Worm (Caenorhabditis elegans): ENCODE data around the gene R01B10.3.

ce11 chrV:6044853-6045594 lies at the start of gene R01B10.3:
- TF ChIP-seq zag-1 (tag; optimal IDR thresholded peaks at IDR 0.05) (no peak), unc-39 (tag; optimal IDR thresholded peaks at IDR 0.05) (no peak), ztf-11 (tag; optimal IDR thresholded peaks at IDR 0.05) (no peak), nhr-25 (tag; optimal IDR thresholded peaks at IDR 0.05) (no peak), ama-1 (optimal IDR thresholded peaks at IDR 0.05) (no peak), nhr-12 (tag; optimal IDR thresholded peaks at IDR 0.05) (no peak), eor-1 (tag; optimal IDR thresholded peaks at IDR 0.05) (no peak), ztf-4 (tag; optimal IDR thresholded peaks at IDR 0.05) (no peak), nhr-11 (tag; optimal IDR thresholded peaks at IDR 0.05) (no peak), nhr-28 (tag; optimal IDR thresholded peaks at IDR 0.05) (no peak), unc-62 (GFP tag; optimal IDR thresholded peaks at IDR 0.05) (no peak), mdl-1 (tag; optimal IDR thresholded peaks at IDR 0.05) (no peak)

All from whole organism, L3 larva.